Fruit fly (Drosophila melanogaster): ENCODE results near the gene inaF-C.

inaF-C gene

dm6 chrX:11678539-11679040 lies 53.0 kb downstream of the inaF-C start, which contains the start of the genes Vlet and bif (continued):
- TF ChIP-seq CG2889 (GFP tag; IDR thresholded peaks at IDR 0.05) (no peak), CG4282 (GFP tag; optimal IDR thresholded peaks at IDR 0.05) (no peak), Sin3A (optimal IDR thresholded peaks at IDR 0.05) (peak; percentile 10), D19B (GFP tag; optimal IDR thresholded peaks at IDR 0.05) (peak; percentile 51), CG6689 (GFP tag; IDR thresholded peaks at IDR 0.05) (peak; percentile 49), pb (GFP tag; optimal IDR thresholded peaks at IDR 0.05) (no peak), CG11085 (GFP tag; IDR thresholded peaks at IDR 0.05) (no peak), ttk (GFP tag; IDR thresholded peaks at IDR 0.05) (peak; percentile 15; the same call in 1 of the 2 replicates), Trl (optimal IDR thresholded peaks at IDR 0.05) (no peak), Trl (GFP tag; optimal IDR thresholded peaks at IDR 0.05) (peak; percentile 44), NC2α (GFP tag; optimal IDR thresholded peaks at IDR 0.05) (no peak), E2f2 (GFP tag; IDR thresholded peaks at IDR 0.05) (peak; percentile 41), CG2712 (tag; optimal IDR thresholded peaks at IDR 0.05) (peak; percentile 80), ken (GFP tag; IDR thresholded peaks at IDR 0.05) (peak; percentile 50; the same call in 1 of the 3 replicates), ERR (GFP tag; optimal IDR thresholded peaks at IDR 0.05) (no peak), kni (GFP tag; optimal IDR thresholded peaks at IDR 0.05) (no peak), NFAT (GFP tag; IDR thresholded peaks at IDR 0.05) (no peak), CG11456 (GFP tag; IDR thresholded peaks at IDR 0.05) (0 out of 3 replicates have a peak, but pooled peaks have one; percentile 61), Hr3 (GFP tag; optimal IDR thresholded peaks at IDR 0.05) (peak; percentile 75), CG7357 (GFP tag; IDR thresholded peaks at IDR 0.05) (peak; percentile 18; the same call in 1 of the 3 replicates), maf-S (GFP tag; optimal IDR thresholded peaks at IDR 0.05) (no peak), CG10147 (GFP tag; optimal IDR thresholded peaks at IDR 0.05) (peak; percentile 51), CG8388 (GFP tag; optimal IDR thresholded peaks at IDR 0.05) (peak; percentile 73), unpg (GFP tag; optimal IDR thresholded peaks at IDR 0.05) (peak; percentile 56), CG4820 (GFP tag; optimal IDR thresholded peaks at IDR 0.05) (peak; percentile 46), CG15479 (GFP tag; optimal IDR thresholded peaks at IDR 0.05) (no peak), psq (GFP tag; optimal IDR thresholded peaks at IDR 0.05) (no peak), crc (GFP tag; optimal IDR thresholded peaks at IDR 0.05) (no peak), CG12071 (GFP tag; optimal IDR thresholded peaks at IDR 0.05) (no peak), CG7786 (GFP tag; optimal IDR thresholded peaks at IDR 0.05) (peak; percentile 5), CG12299 (tag; optimal IDR thresholded peaks at IDR 0.05) (peak; percentile 12), CG15514 (GFP tag; optimal IDR thresholded peaks at IDR 0.05) (peak; percentile 62), mld (GFP tag; IDR thresholded peaks at IDR 0.05; ENCODE audit: partially characterized antibody) (no peak), Dbx (GFP tag; IDR thresholded peaks at IDR 0.05) (0 out of 3 replicates have a peak, but pooled peaks have one; percentile 48), dmrt11E (tag; optimal IDR thresholded peaks at IDR 0.05) (peak; percentile 66), CG9932 (GFP tag; IDR thresholded peaks at IDR 0.05) (peak; percentile 74), wdn (GFP tag; IDR thresholded peaks at IDR 0.05) (no peak), chif (GFP tag; optimal IDR thresholded peaks at IDR 0.05) (peak in 1 of 2 experiments; percentile 46), CG4424 (GFP tag; optimal IDR thresholded peaks at IDR 0.05) (peak; percentile 56), pros (GFP tag; optimal IDR thresholded peaks at IDR 0.05) (no peak), hth (optimal IDR thresholded peaks at IDR 0.05) (no peak), zen (tag; optimal IDR thresholded peaks at IDR 0.05) (peak; percentile 62), shn (GFP tag; optimal IDR thresholded peaks at IDR 0.05) (peak; percentile 11), Tbp (GFP tag; optimal IDR thresholded peaks at IDR 0.05) (no peak), luna (GFP tag; optimal IDR thresholded peaks at IDR 0.05) (no peak), CG11398 (GFP tag; optimal IDR thresholded peaks at IDR 0.05) (no peak), slou (GFP tag; optimal IDR thresholded peaks at IDR 0.05) (peak; percentile 11), CTCF (GFP tag; optimal IDR thresholded peaks at IDR 0.05) (no peak), CG9437 (GFP tag; optimal IDR thresholded peaks at IDR 0.05) (peak; percentile 64), ham (GFP tag; IDR thresholded peaks at IDR 0.05) (no peak), CG18011 (GFP tag; optimal IDR thresholded peaks at IDR 0.05) (no peak), odd (GFP tag; optimal IDR thresholded peaks at IDR 0.05) (no peak), phol (tag; optimal IDR thresholded peaks at IDR 0.05) (peak; percentile 78)
